Worm (Caenorhabditis elegans): ENCODE data around the gene nhr-60.
"Not testable (repeated sequence)": the region's sequence is repeated elsewhere in the genome, so short reads cannot be mapped to it uniquely, and the experiment has no call there.

nhr-60 gene

ce11 chrV:15766122-15766594 is 6.9 kb downstream of the nhr-60 start, which contains the start of the genes haf-3 and F57A10.2 (continued):
- peak; percentile 33 for TF ChIP-seq unc-62 (GFP tag; optimal IDR thresholded peaks at IDR 0.05)
- peak; percentile 72 for TF ChIP-seq R02D3.7 (tag; optimal IDR thresholded peaks at IDR 0.05)
- no peak for TF ChIP-seq skn-1 (tag; optimal IDR thresholded peaks at IDR 0.05)
- peak; percentile 96 for TF ChIP-seq C34F6.9 (tag; optimal IDR thresholded peaks at IDR 0.05)
- peak; percentile 94 for TF ChIP-seq unc-55 (GFP tag; optimal IDR thresholded peaks at IDR 0.05)
- TF ChIP-seq sem-4 (tag; optimal IDR thresholded peaks at IDR 0.05), result peak; percentile 83
- TF ChIP-seq mbf-1 (tag; optimal IDR thresholded peaks at IDR 0.05), result no peak
- peak; percentile 60 for TF ChIP-seq ama-1 (optimal IDR thresholded peaks at IDR 0.05)
- peak; percentile 9 for TF ChIP-seq blmp-1 (tag; optimal IDR thresholded peaks at IDR 0.05; ENCODE audit: insufficient read depth)
- peak; percentile 78 for TF ChIP-seq ceh-82 (tag; optimal IDR thresholded peaks at IDR 0.05)
- TF ChIP-seq ZK546.5 (tag; optimal IDR thresholded peaks at IDR 0.05), result no peak
- no peak for TF ChIP-seq peb-1 (tag; optimal IDR thresholded peaks at IDR 0.05)
- TF ChIP-seq Y55F3AM.14 (GFP tag; optimal IDR thresholded peaks at IDR 0.05), result peak; percentile 37
- peak; percentile 92 for TF ChIP-seq lin-13 (GFP tag; optimal IDR thresholded peaks at IDR 0.05)
- TF ChIP-seq elt-1 (tag; optimal IDR thresholded peaks at IDR 0.05), result no peak
- TF ChIP-seq zag-1 (tag; optimal IDR thresholded peaks at IDR 0.05), result peak; percentile 67
- TF ChIP-seq F13H6.1 (tag; optimal IDR thresholded peaks at IDR 0.05), result peak; percentile 91
- no peak for TF ChIP-seq nhr-12 (tag; optimal IDR thresholded peaks at IDR 0.05)

- no peak for TF ChIP-seq nhr-25 (tag; optimal IDR thresholded peaks at IDR 0.05)
- TF ChIP-seq sem-4 (tag; optimal IDR thresholded peaks at IDR 0.05), result no peak
- TF ChIP-seq nhr-21 (tag; optimal IDR thresholded peaks at IDR 0.05), result no peak
Observed at ce11 chrV:15758449-15758848, 14.6 kb downstream of the nhr-60 start, which contains the start of gene str-9. Gene str-9, plus strand, starts transcription at chrV:15758749.

- TF ChIP-seq snpc-4 (tag; optimal IDR thresholded peaks at IDR 0.05) (no peak), blmp-1 (tag; optimal IDR thresholded peaks at IDR 0.05; ENCODE audit: insufficient read depth) (no peak), C34F6.9 (tag; optimal IDR thresholded peaks at IDR 0.05) (no peak), nhr-6 (tag; optimal IDR thresholded peaks at IDR 0.05) (no peak), mab-5 (tag; optimal IDR thresholded peaks at IDR 0.05) (no peak), lin-13 (GFP tag; optimal IDR thresholded peaks at IDR 0.05) (no peak), nhr-23 (tag; optimal IDR thresholded peaks at IDR 0.05) (no peak), zag-1 (tag; optimal IDR thresholded peaks at IDR 0.05) (no peak), peb-1 (tag; optimal IDR thresholded peaks at IDR 0.05) (no peak), ceh-82 (tag; optimal IDR thresholded peaks at IDR 0.05) (no peak), unc-39 (tag; optimal IDR thresholded peaks at IDR 0.05) (no peak), ama-1 (optimal IDR thresholded peaks at IDR 0.05) (no peak), elt-1 (tag; optimal IDR thresholded peaks at IDR 0.05) (no peak), unc-55 (GFP tag; optimal IDR thresholded peaks at IDR 0.05) (no peak), Y55F3AM.14 (GFP tag; optimal IDR thresholded peaks at IDR 0.05) (no peak), unc-62 (GFP tag; optimal IDR thresholded peaks at IDR 0.05) (no peak)
Observed at ce11 chrV:15757645-15758044, 15.4 kb downstream of the nhr-60 start.

- TF ChIP-seq lin-11 (tag; optimal IDR thresholded peaks at IDR 0.05); mdl-1 (tag; optimal IDR thresholded peaks at IDR 0.05); lin-13 (GFP tag; optimal IDR thresholded peaks at IDR 0.05): not testable (repeated sequence)
Observed at ce11 chrV:15754731-15755130, 18.3 kb downstream of the nhr-60 start, which contains the start of gene str-8. Gene str-8, plus strand, starts transcription at chrV:15755031.

- not testable (repeated sequence) for TF ChIP-seq peb-1, aly-2, fos-1 (tag; optimal IDR thresholded peaks at IDR 0.05)
Observed at ce11 chrV:15752941-15753340, 20.1 kb downstream of the nhr-60 start, which contains the start of gene str-5. Gene str-5, plus strand, starts transcription at chrV:15753241.

- no peak for TF ChIP-seq gmeb-1 (tag; optimal IDR thresholded peaks at IDR 0.05)
Observed at ce11 chrV:15752049-15752448, 21.0 kb downstream of the nhr-60 start, which contains the start of gene str-43. Gene str-43, minus strand, starts transcription at chrV:15752149.

ce11 chrV:15750130-15750529 is 22.9 kb downstream of the nhr-60 start, which contains the start of gene str-6:
Gene str-6, minus strand, starts transcription at chrV:15750230.
- TF ChIP-seq sma-3 (GFP tag; optimal IDR thresholded peaks at IDR 0.05) (no peak), sma-9 (GFP tag; optimal IDR thresholded peaks at IDR 0.05) (no peak), sma-9 (tag; optimal IDR thresholded peaks at IDR 0.05) (no peak), lin-13 (GFP tag; optimal IDR thresholded peaks at IDR 0.05) (no peak), skn-1 (tag; optimal IDR thresholded peaks at IDR 0.05) (no peak), nhr-11 (tag; optimal IDR thresholded peaks at IDR 0.05) (no peak), lin-11 (tag; optimal IDR thresholded peaks at IDR 0.05) (no peak), ama-1 (optimal IDR thresholded peaks at IDR 0.05) (no peak), aly-2 (tag; optimal IDR thresholded peaks at IDR 0.05) (no peak), ZK546.5 (tag; optimal IDR thresholded peaks at IDR 0.05) (no peak), ceh-16 (tag; optimal IDR thresholded peaks at IDR 0.05) (no peak), zag-1 (tag; optimal IDR thresholded peaks at IDR 0.05) (no peak), C34F6.9 (tag; optimal IDR thresholded peaks at IDR 0.05) (no peak)
